Fruit fly (Drosophila melanogaster) whole organism, pupa: Measurements from ENCODE around the gene spn-B.

Source experiments
- CG13204 ChIP-seq: fragments of 200-800 bp; sonication (Bioruptor generic); optimal IDR thresholded peaks from 2 replicates; lab custom pipeline; 2018; ENCODE audit warnings: missing biosample characterization, mild to moderate bottlenecking, missing genetic modification characterization, moderate library complexity
- CG17806 ChIP-seq: fragments of 200-800 bp; sonication (Bioruptor generic); optimal IDR thresholded peaks from 2 replicates; lab custom pipeline; 2018; ENCODE audit warnings: missing biosample characterization, mild to moderate bottlenecking, missing genetic modification characterization, moderate library complexity
- CG8301 ChIP-seq: fragments of 200-800 bp; sonication (Bioruptor generic); optimal IDR thresholded peaks from 2 replicates; lab custom pipeline; 2018; ENCODE audit warnings: missing biosample characterization, mild to moderate bottlenecking, missing genetic modification characterization
- D1 ChIP-seq: fragments of 200-800 bp; sonication (Bioruptor generic); optimal IDR thresholded peaks from 2 replicates; lab custom pipeline; 2018; ENCODE audit warnings: missing biosample characterization, mild to moderate bottlenecking, missing genetic modification characterization, moderate library complexity
- Ets98B ChIP-seq: fragments of 200-800 bp; sonication (Bioruptor generic); IDR thresholded peaks from 2 replicates; pipeline ENCODE4 v1.3.6; 2022; ENCODE audit warnings: missing biosample characterization, missing genetic modification characterization
- fd96Ca ChIP-seq: fragments of 200-800 bp; sonication (Bioruptor generic); IDR thresholded peaks from 3 replicates; pipeline ENCODE4 v1.3.6; 2022; ENCODE audit warnings: missing biosample characterization, missing genetic modification characterization

DNA sequence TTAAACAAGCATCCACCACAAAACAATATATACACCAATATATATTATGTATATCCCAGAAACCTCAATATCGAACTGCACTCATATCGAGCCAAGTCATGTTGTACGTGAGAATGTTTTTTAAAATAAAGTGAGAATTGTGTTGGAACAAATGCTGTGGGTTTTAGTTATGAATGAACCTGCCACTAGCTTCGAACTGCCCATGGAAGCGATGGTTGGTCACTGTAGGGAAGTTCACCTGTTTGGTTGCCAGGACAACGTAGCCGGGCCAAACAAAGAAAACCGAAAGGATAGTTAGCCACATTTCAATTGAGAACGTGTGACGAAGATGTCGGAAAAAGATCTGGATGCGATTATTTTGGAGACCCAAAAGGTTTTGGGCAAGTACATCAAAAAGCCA, 25.7 kb upstream of the spn-B start, which contains the start of gene IFT54:
- TF ChIP-seq D1 (tag; lab: Kevin White, UChicago) (no peak), fd96Ca (GFP tag; lab: Robert Waterston, UW) (no peak), Ets98B (GFP tag; lab: Robert Waterston, UW) (no peak), CG17806 (no peak), CG13204 (GFP tag; lab: Kevin White, UChicago) (no peak), CG8301 (tag; lab: Kevin White, UChicago) (no peak)
